Fruit fly (Drosophila melanogaster) whole organism, embryonic: ENCODE results near the gene CG31974.

Experiments
- Abd-B ChIP-seq: fragments of 200-800 bp; sonication (Bioruptor generic); optimal IDR thresholded peaks from 2 replicates; lab custom pipeline; 2018; ENCODE audit warnings: missing biosample characterization, mild to moderate bottlenecking, missing genetic modification characterization, moderate library complexity
- Ada2b ChIP-seq: fragments of 200-800 bp; sonication (Bioruptor generic); IDR thresholded peaks from 2 replicates; pipeline ENCODE4 v1.3.6; 2022; ENCODE audit warnings: missing biosample characterization, missing genetic modification characterization
- Antp ChIP-seq: fragments of 200-800 bp; sonication (Bioruptor generic); optimal IDR thresholded peaks from 3 replicates; lab custom pipeline; 2016; ENCODE audit warnings: missing biosample characterization, missing genetic modification characterization
- CG11247 ChIP-seq: fragments of 200-800 bp; sonication (Bioruptor generic); IDR thresholded peaks from 2 replicates; pipeline ENCODE4 v1.3.6; 2022; ENCODE audit warnings: missing biosample characterization, missing genetic modification characterization
- CG11456 ChIP-seq: fragments of 200-800 bp; sonication (Bioruptor generic); IDR thresholded peaks from 3 replicates; pipeline ENCODE4 v1.3.6; 2022; ENCODE audit warnings: missing biosample characterization, missing genetic modification characterization
- CG11560 ChIP-seq: fragments of 200-800 bp; sonication (Bioruptor generic); IDR thresholded peaks from 3 replicates; pipeline ENCODE4 v1.3.6; 2022; ENCODE audit warnings: missing biosample characterization, missing genetic modification characterization
- CG12236 ChIP-seq: fragments of 200-800 bp; sonication (Bioruptor generic); optimal IDR thresholded peaks from 2 replicates; lab custom pipeline; 2016; ENCODE audit warnings: missing biosample characterization, missing genetic modification characterization
- CG12659 ChIP-seq: fragments of 200-800 bp; sonication (Bioruptor generic); optimal IDR thresholded peaks from 3 replicates; lab custom pipeline; 2017; ENCODE audit warnings: mild to moderate bottlenecking, missing biosample characterization, missing genetic modification reagents, missing genetic modification characterization
- CG13894 ChIP-seq: fragments of 200-800 bp; sonication (Bioruptor generic); optimal IDR thresholded peaks from 3 replicates; lab custom pipeline; 2018; ENCODE audit warnings: missing biosample characterization, mild to moderate bottlenecking, missing genetic modification characterization, moderate library complexity
- CG15479 ChIP-seq: fragments of 200-800 bp; sonication (Bioruptor generic); optimal IDR thresholded peaks from 3 replicates; lab custom pipeline; 2019; ENCODE audit warnings: missing biosample characterization, mild to moderate bottlenecking, missing genetic modification characterization, moderate library complexity
- CG16815 ChIP-seq: fragments of 200-800 bp; sonication (Bioruptor generic); optimal IDR thresholded peaks from 3 replicates; lab custom pipeline; 2017; ENCODE audit warnings: missing biosample characterization, mild to moderate bottlenecking, missing genetic modification characterization
- CG17328 ChIP-seq: fragments of 200-800 bp; sonication (Bioruptor generic); IDR thresholded peaks from 2 replicates; pipeline ENCODE4 v1.3.6; 2022; ENCODE audit warnings: missing biosample characterization, missing genetic modification characterization
- CG17385 ChIP-seq: fragments of 200-800 bp; sonication (Bioruptor generic); optimal IDR thresholded peaks from 3 replicates; lab custom pipeline; 2018; ENCODE audit warnings: missing biosample characterization, mild to moderate bottlenecking, missing genetic modification characterization
- CG18764 ChIP-seq: fragments of 200-800 bp; sonication (Bioruptor generic); optimal IDR thresholded peaks from 3 replicates; lab custom pipeline; 2016; ENCODE audit warnings: missing biosample characterization, missing genetic modification characterization
- CG2889 ChIP-seq: fragments of 200-800 bp; sonication (Bioruptor generic); IDR thresholded peaks from 3 replicates; pipeline ENCODE4 v1.3.6; 2022; ENCODE audit warnings: missing biosample characterization, missing genetic modification characterization
- CG30403 ChIP-seq: fragments of 200-800 bp; sonication (Bioruptor generic); optimal IDR thresholded peaks from 3 replicates; lab custom pipeline; 2016; ENCODE audit warnings: missing biosample characterization, missing genetic modification characterization
- CG3065 ChIP-seq: fragments of 200-800 bp; sonication (Bioruptor generic); optimal IDR thresholded peaks from 2 replicates; lab custom pipeline; 2016; ENCODE audit warnings: missing biosample characterization, missing genetic modification characterization
- CG31441 ChIP-seq: fragments of 200-800 bp; sonication (Bioruptor generic); IDR thresholded peaks from 2 replicates; pipeline ENCODE4 v1.3.6; 2022; ENCODE audit warnings: missing biosample characterization, missing genetic modification characterization
- CG32767 ChIP-seq: fragments of 200-800 bp; sonication (Bioruptor generic); IDR thresholded peaks from 2 replicates; pipeline ENCODE4 v1.3.6; 2022; ENCODE audit warnings: missing biosample characterization, missing genetic modification characterization
- CG5953 ChIP-seq: fragments of 200-800 bp; sonication (Bioruptor generic); IDR thresholded peaks from 2 replicates; pipeline ENCODE4 v1.3.6; 2022; ENCODE audit warnings: missing biosample characterization, missing genetic modification characterization
- CG6272 ChIP-seq: fragments of 200-800 bp; sonication (Bioruptor generic); IDR thresholded peaks from 2 replicates; pipeline ENCODE4 v1.3.6; 2022; ENCODE audit warnings: missing biosample characterization, missing genetic modification characterization
- CG6791 ChIP-seq: fragments of 200-800 bp; sonication (Bioruptor generic); IDR thresholded peaks from 3 replicates; pipeline ENCODE4 v1.3.6; 2022; ENCODE audit warnings: missing biosample characterization, missing genetic modification characterization; ENCODE audit not compliant: partially characterized antibody
- Dref ChIP-seq: fragments of 200-800 bp; sonication (Bioruptor generic); IDR thresholded peaks from 2 replicates; pipeline ENCODE4 v1.3.6; 2022; ENCODE audit warnings: missing biosample characterization, missing genetic modification characterization
- Fer2 ChIP-seq: fragments of 200-800 bp; sonication (Bioruptor generic); optimal IDR thresholded peaks from 2 replicates; lab custom pipeline; 2018; ENCODE audit warnings: missing biosample characterization, mild to moderate bottlenecking, missing genetic modification characterization, moderate library complexity
- HHEX ChIP-seq: fragments of 200-800 bp; sonication (Bioruptor generic); optimal IDR thresholded peaks from 3 replicates; lab custom pipeline; 2017; ENCODE audit warnings: missing biosample characterization, mild to moderate bottlenecking, missing genetic modification characterization, missing genetic modification reagents
- Rx ChIP-seq: fragments of 200-800 bp; sonication (Bioruptor generic); IDR thresholded peaks from 2 replicates; pipeline ENCODE4 v1.3.6; 2022; ENCODE audit warnings: missing biosample characterization, missing genetic modification characterization
- Scr ChIP-seq: fragments of 200-800 bp; sonication (Bioruptor generic); IDR thresholded peaks from 2 replicates; pipeline ENCODE4 v1.3.6; 2022; ENCODE audit warnings: missing biosample characterization, missing genetic modification characterization; ENCODE audit not compliant: partially characterized antibody
- Sin3A ChIP-seq: fragments of >200 bp; optimal IDR thresholded peaks from 2 replicates; lab custom pipeline; 2018
- Sry-δ ChIP-seq: fragments of 200-800 bp; sonication (Bioruptor generic); optimal IDR thresholded peaks from 2 replicates; lab custom pipeline; 2016; ENCODE audit warnings: missing biosample characterization, missing genetic modification characterization
- aop ChIP-seq: fragments of 200-800 bp; sonication (Bioruptor generic); IDR thresholded peaks from 2 replicates; pipeline ENCODE4 v1.3.6; 2022; ENCODE audit warnings: missing biosample characterization, missing genetic modification characterization
- ara ChIP-seq: fragments of 200-800 bp; sonication (Bioruptor generic); IDR thresholded peaks from 2 replicates; pipeline ENCODE4 v1.3.6; 2022; ENCODE audit warnings: missing biosample characterization, missing genetic modification characterization
- crc ChIP-seq: fragments of 200-800 bp; sonication (Bioruptor generic); optimal IDR thresholded peaks from 2 replicates; lab custom pipeline; 2016; ENCODE audit warnings: missing biosample characterization, missing genetic modification characterization
- crp ChIP-seq, 2 experiments: fragments of 200-800 bp; sonication (Bioruptor generic); optimal IDR thresholded peaks; 2 replicates in 1 of 2; 3 replicates in 1 of 2; lab custom pipeline; 2017; ENCODE audit warnings: missing biosample characterization in 2 of 2, missing genetic modification characterization in 2 of 2, mild to moderate bottlenecking in 1 of 2, moderate library complexity in 1 of 2
- ftz-f1 ChIP-seq: fragments of 200-800 bp; sonication (Bioruptor generic); optimal IDR thresholded peaks from 2 replicates; lab custom pipeline; 2016; ENCODE audit warnings: missing biosample characterization, missing genetic modification characterization
- gcm ChIP-seq: fragments of 200-800 bp; sonication (Bioruptor generic); optimal IDR thresholded peaks from 2 replicates; lab custom pipeline; 2019; ENCODE audit warnings: missing biosample characterization, mild to moderate bottlenecking, missing genetic modification characterization, moderate library complexity
- h ChIP-seq: fragments of >200 bp; optimal IDR thresholded peaks from 2 replicates; lab custom pipeline; 2017
- hbn ChIP-seq: fragments of 200-800 bp; sonication (Bioruptor generic); IDR thresholded peaks from 2 replicates; pipeline ENCODE4 v1.3.6; 2022; ENCODE audit warnings: missing biosample characterization, missing genetic modification characterization; ENCODE audit not compliant: partially characterized antibody
- lbe ChIP-seq: fragments of 200-800 bp; sonication (Bioruptor generic); optimal IDR thresholded peaks from 2 replicates; lab custom pipeline; 2016; ENCODE audit warnings: missing biosample characterization, mild to moderate bottlenecking, missing genetic modification characterization
- nom ChIP-seq: fragments of 200-800 bp; sonication (Bioruptor generic); optimal IDR thresholded peaks from 2 replicates; lab custom pipeline; 2017; ENCODE audit warnings: missing biosample characterization, missing genetic modification characterization, mild to moderate bottlenecking, moderate library complexity, missing genetic modification reagents
- oc ChIP-seq: fragments of 200-800 bp; sonication (Bioruptor generic); optimal IDR thresholded peaks from 2 replicates; lab custom pipeline; 2018; ENCODE audit warnings: missing biosample characterization, mild to moderate bottlenecking, missing genetic modification characterization, moderate library complexity
- pb ChIP-seq: fragments of 200-800 bp; sonication (Bioruptor generic); optimal IDR thresholded peaks from 3 replicates; lab custom pipeline; 2016; ENCODE audit warnings: missing biosample characterization, missing genetic modification characterization
- ro ChIP-seq: fragments of 200-800 bp; sonication (Bioruptor generic); IDR thresholded peaks from 2 replicates; pipeline ENCODE4 v1.3.6; 2022; ENCODE audit warnings: missing biosample characterization, missing genetic modification characterization
- sd ChIP-seq: fragments of 200-800 bp; sonication (Bioruptor generic); optimal IDR thresholded peaks from 3 replicates; lab custom pipeline; 2018; ENCODE audit warnings: missing biosample characterization, mild to moderate bottlenecking, missing genetic modification characterization, moderate library complexity
- so ChIP-seq: fragments of 200-800 bp; sonication (Bioruptor generic); IDR thresholded peaks from 3 replicates; pipeline ENCODE4 v1.3.6; 2022; ENCODE audit warnings: missing biosample characterization, missing genetic modification characterization
- sob ChIP-seq: fragments of 200-800 bp; sonication (Bioruptor generic); IDR thresholded peaks from 2 replicates; pipeline ENCODE4 v1.3.6; 2022; ENCODE audit warnings: missing biosample characterization, missing genetic modification characterization
- sug ChIP-seq: fragments of 200-800 bp; optimal IDR thresholded peaks from 2 replicates; lab custom pipeline; 2019; ENCODE audit warnings: missing biosample characterization, mild to moderate bottlenecking, missing genetic modification characterization, moderate library complexity
- trem ChIP-seq: fragments of 200-800 bp; optimal IDR thresholded peaks from 3 replicates; lab custom pipeline; 2019; ENCODE audit warnings: missing biosample characterization, mild to moderate bottlenecking, missing genetic modification characterization, moderate library complexity
- ttk ChIP-seq: fragments of 200-800 bp; sonication (Bioruptor generic); IDR thresholded peaks from 2 replicates; pipeline ENCODE4 v2.1.2; 2022; ENCODE audit warnings: missing biosample characterization, missing genetic modification characterization
- wdn ChIP-seq: fragments of 200-800 bp; sonication (Bioruptor generic); IDR thresholded peaks from 2 replicates; pipeline ENCODE4 v1.3.6; 2022; ENCODE audit warnings: missing biosample characterization, missing genetic modification characterization
- zen2 ChIP-seq: fragments of 200-800 bp; sonication (Bioruptor generic); IDR thresholded peaks from 3 replicates; pipeline ENCODE4 v1.3.6; 2022; ENCODE audit warnings: missing biosample characterization, missing genetic modification characterization; ENCODE audit not compliant: partially characterized antibody

Gene CG31974

dm6 chr2L:131466-132270 lies 11.2 kb downstream of the CG31974 start, which contains the start of gene Gs1 (continued):
- TF ChIP-seq ro (no peak), pb (GFP tag; lab: Kevin White, UChicago) (peak; percentile 30), CG13894 (tag; lab: Kevin White, UChicago) (peak; percentile 67), wdn (GFP tag; lab: Robert Waterston, UW) (no peak), so (peak; percentile 74; the same call in 2 of the 3 replicates), CG12659 (GFP tag; lab: Kevin White, UChicago) (peak; percentile 36), sd (tag; lab: Kevin White, UChicago) (peak; percentile 27), Antp (GFP tag; lab: Kevin White, UChicago) (no peak), gcm (peak; percentile 39), Ada2b (no peak), CG6791 (peak; percentile 57; the same call in 1 of the 3 replicates), CG31441 (GFP tag; lab: Robert Waterston, UW) (no peak; the same call in 1 of the 2 replicates), zen2 (GFP tag; lab: Robert Waterston, UW) (peak; percentile 68; the same call in 2 of the 3 replicates), CG2889 (GFP tag; lab: Robert Waterston, UW) (no peak), CG11247 (GFP tag; lab: Robert Waterston, UW) (no peak), CG17385 (GFP tag; lab: Kevin White, UChicago) (peak; percentile 58), lbe (GFP tag; lab: Kevin White, UChicago) (peak; percentile 0), Sin3A (no peak), Dref (no peak), CG15479 (GFP tag; lab: Kevin White, UChicago) (no peak), CG30403 (GFP tag; lab: Kevin White, UChicago) (no peak), hbn (GFP tag; lab: Robert Waterston, UW) (peak; percentile 28), CG5953 (GFP tag; lab: Robert Waterston, UW) (no peak), CG11456 (GFP tag; lab: Robert Waterston, UW) (no peak), nom (GFP tag; lab: Kevin White, UChicago) (peak; percentile 84), h (lab: Kevin White, UChicago) (no peak), Rx (GFP tag; lab: Robert Waterston, UW) (no peak), crc (GFP tag; lab: Kevin White, UChicago) (no peak), trem (tag; lab: Kevin White, UChicago) (no peak), Scr (GFP tag; lab: Robert Waterston, UW) (no peak), CG12236 (GFP tag; lab: Kevin White, UChicago) (no peak), CG3065 (GFP tag; lab: Kevin White, UChicago) (no peak), sug (tag; lab: Kevin White, UChicago) (peak; percentile 84), CG11560 (no peak), CG32767 (GFP tag; lab: Robert Waterston, UW) (peak; percentile 49; the same call in 1 of the 2 replicates), crp (GFP tag; optimal IDR thresholded peaks at IDR 0.05; lab: Kevin White, UChicago) (no peak), ttk (GFP tag; lab: Robert Waterston, UW) (peak; percentile 34; the same call in 1 of the 2 replicates), Fer2 (tag; lab: Kevin White, UChicago) (no peak), HHEX (peak; percentile 34), oc (peak; percentile 48), aop (no peak), CG16815 (GFP tag; lab: Kevin White, UChicago) (no peak), sob (GFP tag; lab: Robert Waterston, UW) (peak; percentile 70), CG17328 (GFP tag; lab: Robert Waterston, UW) (no peak), Sry-δ (GFP tag; lab: Kevin White, UChicago) (no peak), ara (GFP tag; lab: Robert Waterston, UW) (no peak), CG6272 (GFP tag; lab: Robert Waterston, UW) (no peak), Abd-B (GFP tag; lab: Kevin White, UChicago) (no peak), CG18764 (GFP tag; lab: Kevin White, UChicago) (no peak), ftz-f1 (peak; percentile 89)
